Fruit fly (Drosophila melanogaster): ENCODE results near the gene ND-23.

ND-23 gene

dm6 chr3R:15792427-15792826 lies 44.5 kb downstream of the ND-23 start, which contains the start of gene Acyp2:
Gene Acyp2, plus strand, starts transcription at chr3R:15792688.
- TF ChIP-seq fru (GFP tag; optimal IDR thresholded peaks at IDR 0.05): no peak
- TF ChIP-seq Jra (GFP tag; optimal IDR thresholded peaks at IDR 0.05): peak; percentile 62
- no peak for TF ChIP-seq Hr78 (GFP tag; optimal IDR thresholded peaks at IDR 0.05)
- TF ChIP-seq tai (GFP tag; optimal IDR thresholded peaks at IDR 0.05): no peak
- TF ChIP-seq rgr (GFP tag; optimal IDR thresholded peaks at IDR 0.05): peak; percentile 14
- TF ChIP-seq h (GFP tag; optimal IDR thresholded peaks at IDR 0.05): no peak
- no peak for TF ChIP-seq Dif (GFP tag; optimal IDR thresholded peaks at IDR 0.05; ENCODE audit: partially characterized antibody)
- no peak for TF ChIP-seq Vsx2 (GFP tag; optimal IDR thresholded peaks at IDR 0.05; ENCODE audit: partially characterized antibody)
- no peak for TF ChIP-seq br (GFP tag; optimal IDR thresholded peaks at IDR 0.05)
- TF ChIP-seq sage (GFP tag; optimal IDR thresholded peaks at IDR 0.05): no peak
- no peak for TF ChIP-seq CG32264 (GFP tag; optimal IDR thresholded peaks at IDR 0.05)
- no peak for TF ChIP-seq brk (GFP tag; optimal IDR thresholded peaks at IDR 0.05)
- no peak for TF ChIP-seq lola (GFP tag; optimal IDR thresholded peaks at IDR 0.05)
- peak; percentile 69 for TF ChIP-seq Hnf4 (GFP tag; optimal IDR thresholded peaks at IDR 0.05)
- TF ChIP-seq Rel (GFP tag; optimal IDR thresholded peaks at IDR 0.05): no peak
- TF ChIP-seq Rel (tag; optimal IDR thresholded peaks at IDR 0.05): no peak
- no peak for TF ChIP-seq usp (GFP tag; optimal IDR thresholded peaks at IDR 0.05)
- peak; percentile 26 for TF ChIP-seq HLH106 (tag; optimal IDR thresholded peaks at IDR 0.05)
- TF ChIP-seq OdsH (GFP tag; optimal IDR thresholded peaks at IDR 0.05): no peak
- TF ChIP-seq GATAd (GFP tag; optimal IDR thresholded peaks at IDR 0.05): no peak
- peak; percentile 44 for TF ChIP-seq jim (GFP tag; optimal IDR thresholded peaks at IDR 0.05)
- peak in 1 of 2 experiments; percentile 53 for TF ChIP-seq foxo (GFP tag; optimal IDR thresholded peaks at IDR 0.05)
- no peak for TF ChIP-seq Dfd (GFP tag; optimal IDR thresholded peaks at IDR 0.05)
- no peak for TF ChIP-seq dmrt93B (GFP tag; optimal IDR thresholded peaks at IDR 0.05)
- no peak for TF ChIP-seq CrebA (GFP tag; optimal IDR thresholded peaks at IDR 0.05; ENCODE audit: borderline replicate concordance)
- TF ChIP-seq Sp1 (GFP tag; optimal IDR thresholded peaks at IDR 0.05): no peak
- TF ChIP-seq CG9705 (GFP tag; optimal IDR thresholded peaks at IDR 0.05): peak; percentile 8
- TF ChIP-seq woc (GFP tag; optimal IDR thresholded peaks at IDR 0.05): no peak
- TF ChIP-seq Abd-B (GFP tag; optimal IDR thresholded peaks at IDR 0.05): no peak
- no peak for TF ChIP-seq Mio (GFP tag; optimal IDR thresholded peaks at IDR 0.05)
- TF ChIP-seq ey (GFP tag; optimal IDR thresholded peaks at IDR 0.05): peak; percentile 17
- peak; percentile 86 for TF ChIP-seq Hr83 (GFP tag; optimal IDR thresholded peaks at IDR 0.05; ENCODE audit: poor library complexity, severe bottlenecking)
- TF ChIP-seq dsf (GFP tag; optimal IDR thresholded peaks at IDR 0.05; ENCODE audit: borderline replicate concordance): no peak
- TF ChIP-seq pan (optimal IDR thresholded peaks at IDR 0.05): no peak
- peak; percentile 48 for TF ChIP-seq sv (GFP tag; optimal IDR thresholded peaks at IDR 0.05)
- no peak for TF ChIP-seq dl (GFP tag; optimal IDR thresholded peaks at IDR 0.05; ENCODE audit: insufficient read depth in 1 of 2, partially characterized antibody in 2 of 2)
- TF ChIP-seq N (GFP tag; optimal IDR thresholded peaks at IDR 0.05): no peak
- no peak for TF ChIP-seq Myc (optimal IDR thresholded peaks at IDR 0.05)
- no peak for TF ChIP-seq psq (GFP tag; optimal IDR thresholded peaks at IDR 0.05)

- TF ChIP-seq tai (GFP tag; optimal IDR thresholded peaks at IDR 0.05) (no peak), GATAd (GFP tag; optimal IDR thresholded peaks at IDR 0.05) (no peak), usp (GFP tag; optimal IDR thresholded peaks at IDR 0.05) (no peak), N (GFP tag; optimal IDR thresholded peaks at IDR 0.05) (no peak)
These were observed 48.7 kb downstream of the ND-23 start, which contains the start of gene Uros2 for dm6 chr3R:15788221-15788620. Gene Uros2, plus strand, starts transcription at chr3R:15788521.

- TF ChIP-seq Sp1 (GFP tag; optimal IDR thresholded peaks at IDR 0.05) (no peak), dsf (GFP tag; optimal IDR thresholded peaks at IDR 0.05; ENCODE audit: borderline replicate concordance) (no peak), woc (GFP tag; optimal IDR thresholded peaks at IDR 0.05) (no peak), OdsH (GFP tag; optimal IDR thresholded peaks at IDR 0.05) (no peak), Rel (GFP tag; optimal IDR thresholded peaks at IDR 0.05) (no peak), Rel (tag; optimal IDR thresholded peaks at IDR 0.05) (no peak), h (GFP tag; optimal IDR thresholded peaks at IDR 0.05) (no peak), CrebA (GFP tag; optimal IDR thresholded peaks at IDR 0.05; ENCODE audit: borderline replicate concordance) (no peak)
These were observed 50.4 kb downstream of the ND-23 start, which contains the start of gene CG9590 for dm6 chr3R:15786538-15786937. Gene CG9590, plus strand, starts transcription at chr3R:15786703.
